Worm (Caenorhabditis elegans) whole organism, midembryonic: ENCODE results near the gene R09E10.1.

Experiments
- T22C8.4 ChIP-seq: fragments of 200-800 bp; sonication (Bioruptor generic); IDR thresholded peaks from 2 replicates; pipeline ENCODE4 v1.3.6; 2022; ENCODE audit warnings: missing genetic modification characterization, missing compliant biosample characterization
- cog-1 ChIP-seq: sonication (generic microtip); optimal IDR thresholded peaks from 2 replicates; lab custom pipeline; 2016; ENCODE audit warnings: missing genetic modification characterization, missing compliant biosample characterization
- flt-1 ChIP-seq: fragments of 200-800 bp; sonication (Bioruptor generic); IDR thresholded peaks from 2 replicates; pipeline ENCODE4 v1.3.6; 2022; ENCODE audit warnings: missing genetic modification characterization, missing compliant biosample characterization
- klf-2 ChIP-seq: fragments of 200-800 bp; sonication (Bioruptor generic); conservative IDR thresholded peaks from 2 replicates; pipeline ENCODE4 v1.3.6; 2022; ENCODE audit warnings: missing genetic modification reagents, missing genetic modification characterization, missing compliant biosample characterization
- med-1 ChIP-seq: sonication (generic microtip); optimal IDR thresholded peaks from 2 replicates; lab custom pipeline; 2017; ENCODE audit warnings: missing genetic modification characterization, mild to moderate bottlenecking, missing compliant biosample characterization, antibody characterized with exemption, missing genetic modification reagents; ENCODE audit not compliant: insufficient read depth
- ref-1 ChIP-seq: fragments of 200-800 bp; sonication (Bioruptor generic); conservative IDR thresholded peaks from 2 replicates; pipeline ENCODE4 v1.3.6; 2022; ENCODE audit warnings: missing genetic modification reagents, missing genetic modification characterization, missing compliant biosample characterization
- tab-1 ChIP-seq: fragments of 200-800 bp; sonication (Bioruptor generic); IDR thresholded peaks from 2 replicates; pipeline ENCODE4 v1.3.6; 2022; ENCODE audit warnings: missing genetic modification characterization, missing compliant biosample characterization
- ztf-23 ChIP-seq: fragments of 200-800 bp; sonication (Bioruptor generic); IDR thresholded peaks from 2 replicates; pipeline ENCODE4 v1.3.6; 2022; ENCODE audit warnings: missing genetic modification reagents, missing genetic modification characterization, missing compliant biosample characterization
- ztf-29 ChIP-seq: fragments of 200-800 bp; sonication (Bioruptor generic); IDR thresholded peaks from 2 replicates; pipeline ENCODE4 v1.3.6; 2022; ENCODE audit warnings: missing genetic modification reagents, missing genetic modification characterization, missing compliant biosample characterization

R09E10.1 gene

DNA sequence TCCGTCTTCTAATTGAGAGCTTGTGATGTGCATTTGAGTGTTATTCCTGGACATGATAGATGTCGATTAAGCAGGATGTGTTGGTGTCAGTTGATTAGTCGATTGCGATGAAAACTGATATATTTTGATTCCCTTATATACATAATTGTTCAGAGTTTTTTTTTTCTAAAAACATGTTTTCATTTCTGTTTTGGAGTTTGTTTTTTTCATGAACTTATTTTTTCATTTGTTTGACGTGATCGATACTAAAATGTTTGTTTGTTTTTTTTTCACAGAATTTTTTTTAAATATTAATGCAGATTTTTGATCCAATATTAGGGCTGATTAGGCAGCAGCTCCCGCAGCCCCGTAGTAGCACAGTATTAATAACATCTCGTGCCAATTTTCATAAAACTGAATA, 4.4 kb downstream of the R09E10.1 start, which contains the start of gene R09E10.2:
R09E10.2 (minus strand) TSS at position 101 of the 400 bp plus-strand sequence.
- TF ChIP-seq flt-1 (no peak), ztf-23 (GFP tag; lab: Robert Waterston, UW) (no peak), cog-1 (tag; lab: Kevin White, UChicago) (no peak), med-1 (GFP tag; lab: Kevin White, UChicago) (no peak), ztf-29 (no peak), ref-1 (GFP tag; lab: Robert Waterston, UW) (no peak), klf-2 (GFP tag; lab: Robert Waterston, UW) (no peak), tab-1 (GFP tag; lab: Robert Waterston, UW) (no peak), T22C8.4 (no peak)

ce11 chrIV:10313565-10313964, 9.0 kb downstream of the R09E10.1 start, which contains the start of gene acs-18:
acs-18 (minus strand) TSS chrIV:10313665.
- TF ChIP-seq klf-2 (GFP tag; lab: Robert Waterston, UW), result no peak
- no peak for TF ChIP-seq med-1 (GFP tag; lab: Kevin White, UChicago)
- TF ChIP-seq flt-1, result no peak
- no peak for TF ChIP-seq tab-1 (GFP tag; lab: Robert Waterston, UW)
- TF ChIP-seq T22C8.4, result no peak
- TF ChIP-seq ztf-29, result no peak
- TF ChIP-seq ztf-23 (GFP tag; lab: Robert Waterston, UW), result no peak
- no peak for TF ChIP-seq ref-1 (GFP tag; lab: Robert Waterston, UW)
- TF ChIP-seq cog-1 (tag; lab: Kevin White, UChicago), result no peak

DNA sequence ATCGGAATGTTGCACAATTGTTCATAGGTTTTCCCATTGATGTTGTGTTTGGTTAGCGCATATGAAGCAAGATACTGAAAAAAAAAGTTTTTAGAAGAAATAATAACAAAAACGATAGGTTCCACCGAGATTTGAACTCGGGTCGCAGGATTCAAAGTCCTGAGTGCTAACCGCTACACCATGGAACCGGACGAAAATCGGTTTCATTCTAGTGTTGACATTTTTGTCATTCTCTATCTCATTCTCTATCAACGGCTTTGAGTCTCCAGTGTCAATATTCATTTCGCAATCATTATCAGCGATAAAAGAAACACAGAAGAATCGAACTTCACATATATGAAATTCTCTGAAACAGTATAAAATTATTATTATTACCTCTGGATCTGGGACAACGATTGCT, 11.4 kb downstream of the R09E10.1 start:
- TF ChIP-seq klf-2 (GFP tag; lab: Robert Waterston, UW), result no peak
- no peak for TF ChIP-seq cog-1 (tag; lab: Kevin White, UChicago)
- TF ChIP-seq ztf-29, result no peak
- no peak for TF ChIP-seq med-1 (GFP tag; lab: Kevin White, UChicago)

- TF ChIP-seq ztf-23 (GFP tag; lab: Robert Waterston, UW) (no peak), tab-1 (GFP tag; lab: Robert Waterston, UW) (no peak), klf-2 (GFP tag; lab: Robert Waterston, UW) (no peak), ref-1 (GFP tag; lab: Robert Waterston, UW) (no peak), cog-1 (tag; lab: Kevin White, UChicago) (no peak), med-1 (GFP tag; lab: Kevin White, UChicago) (no peak), ztf-29 (no peak), flt-1 (no peak), T22C8.4 (no peak)
Measured at ce11 chrIV:10310329-10310728, 12.2 kb downstream of the R09E10.1 start, which contains the start of gene R09E10.8. R09E10.8 (minus strand) TSS chrIV:10310429.

DNA sequence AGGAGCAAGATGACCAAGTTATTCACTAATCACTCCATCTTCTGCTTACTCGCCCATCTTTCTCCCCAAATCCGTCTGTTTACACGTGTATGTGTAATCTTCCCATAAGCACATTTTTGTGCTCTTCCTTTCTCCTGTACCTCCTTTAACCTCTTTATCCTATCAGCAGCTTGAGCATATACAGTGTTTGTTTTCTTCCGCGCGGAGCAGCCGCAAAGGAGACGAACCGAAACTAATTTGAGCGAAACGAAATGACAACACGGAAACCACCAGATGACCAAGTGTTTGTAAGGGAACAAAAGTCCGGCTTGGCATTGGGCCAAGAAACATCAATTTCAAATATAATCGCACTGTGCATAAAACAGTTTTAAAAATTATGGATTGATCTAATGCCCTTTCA, 18.2 kb downstream of the R09E10.1 start:
- TF ChIP-seq ref-1 (GFP tag; lab: Robert Waterston, UW) (no peak), tab-1 (GFP tag; lab: Robert Waterston, UW) (no peak), T22C8.4 (no peak), cog-1 (tag; lab: Kevin White, UChicago) (no peak), med-1 (GFP tag; lab: Kevin White, UChicago) (no peak), ztf-29 (no peak), klf-2 (GFP tag; lab: Robert Waterston, UW) (no peak), flt-1 (no peak), ztf-23 (GFP tag; lab: Robert Waterston, UW) (no peak)

- TF ChIP-seq tab-1 (GFP tag; lab: Robert Waterston, UW) (no peak), ztf-29 (no peak), ref-1 (GFP tag; lab: Robert Waterston, UW) (no peak), med-1 (GFP tag; lab: Kevin White, UChicago) (no peak), klf-2 (GFP tag; lab: Robert Waterston, UW) (no peak), ztf-23 (GFP tag; lab: Robert Waterston, UW) (no peak), cog-1 (tag; lab: Kevin White, UChicago) (no peak), T22C8.4 (no peak), flt-1 (no peak)
Measured at ce11 chrIV:10302203-10302602, 20.3 kb downstream of the R09E10.1 start, which contains the start of gene R09E10.5. R09E10.5 (minus strand) TSS chrIV:10302303.

DNA sequence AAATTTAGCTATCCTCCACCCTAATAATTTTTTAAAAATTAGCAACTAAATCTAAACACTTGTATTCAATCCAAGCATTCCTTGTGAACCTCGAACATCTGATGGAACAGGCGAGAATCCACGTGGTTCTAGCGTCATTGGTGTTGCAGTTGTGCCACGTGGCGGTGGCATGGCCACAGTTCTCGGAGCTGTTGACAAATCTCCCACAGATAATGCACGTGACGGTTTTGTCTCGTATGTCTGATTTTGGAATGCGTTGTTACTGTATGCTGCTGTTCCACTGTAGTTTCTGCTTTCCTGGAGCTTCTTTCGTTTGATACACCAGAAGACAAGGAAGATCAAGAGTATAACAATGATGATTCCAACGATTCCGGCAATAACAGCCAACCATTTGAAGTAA, 26.5 kb downstream of the R09E10.1 start:
- no peak for TF ChIP-seq cog-1 (tag; lab: Kevin White, UChicago)
- no peak for TF ChIP-seq ref-1 (GFP tag; lab: Robert Waterston, UW)
- no peak for TF ChIP-seq klf-2 (GFP tag; lab: Robert Waterston, UW)
- TF ChIP-seq ztf-23 (GFP tag; lab: Robert Waterston, UW), result no peak
- TF ChIP-seq T22C8.4, result no peak
- TF ChIP-seq flt-1, result no peak
- TF ChIP-seq med-1 (GFP tag; lab: Kevin White, UChicago), result no peak
- no peak for TF ChIP-seq ztf-29
- TF ChIP-seq tab-1 (GFP tag; lab: Robert Waterston, UW), result no peak

DNA sequence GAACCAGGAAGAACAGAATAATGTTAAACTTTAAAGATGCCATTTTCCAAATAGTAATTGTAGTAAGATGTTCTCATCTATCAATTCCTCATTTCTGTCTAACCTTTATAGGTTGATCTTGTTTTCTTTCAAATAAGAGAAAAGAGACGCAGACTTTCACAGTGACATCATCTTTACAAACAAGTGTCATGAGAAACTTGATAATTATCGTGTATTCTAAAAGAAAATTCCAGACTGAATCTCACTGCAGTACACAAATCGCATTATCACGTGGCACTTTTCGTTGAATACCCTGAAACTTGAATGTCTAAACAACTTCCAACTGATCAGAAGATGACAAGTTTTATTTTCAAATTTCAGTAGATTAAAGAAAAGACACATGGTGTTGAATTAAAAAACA, 27.5 kb downstream of the R09E10.1 start, which contains the start of gene R09E10.13:
R09E10.13 (minus strand) TSS at position 61 of the 400 bp plus-strand sequence.
- TF ChIP-seq T22C8.4 (no peak), ref-1 (GFP tag; lab: Robert Waterston, UW) (no peak), klf-2 (GFP tag; lab: Robert Waterston, UW) (no peak), med-1 (GFP tag; lab: Kevin White, UChicago) (no peak), ztf-23 (GFP tag; lab: Robert Waterston, UW) (no peak), cog-1 (tag; lab: Kevin White, UChicago) (no peak), ztf-29 (no peak), flt-1 (no peak), tab-1 (GFP tag; lab: Robert Waterston, UW) (no peak)

DNA sequence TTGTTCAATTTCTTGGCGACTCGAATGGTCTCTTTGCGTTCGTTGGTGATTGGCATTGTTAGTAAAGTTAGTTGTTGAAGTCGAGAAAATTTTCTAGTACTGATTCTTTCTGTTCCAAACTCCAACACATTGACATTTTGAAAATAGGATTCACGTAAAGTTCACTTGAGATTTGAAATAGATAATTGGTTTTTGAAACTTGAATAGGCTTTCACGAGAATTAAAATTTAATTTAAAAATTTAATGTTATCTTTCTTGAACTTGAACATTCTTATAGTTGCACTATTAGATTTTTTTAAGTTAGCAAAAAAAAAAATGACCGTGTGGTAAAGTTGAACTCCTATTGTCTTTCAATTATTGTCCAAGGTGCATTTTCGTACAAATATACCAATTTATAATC, 28.5 kb downstream of the R09E10.1 start, which contains the start of gene R09E10.6:
R09E10.6 (minus strand) TSS at position 101 of the 400 bp plus-strand sequence.
- TF ChIP-seq tab-1 (GFP tag; lab: Robert Waterston, UW) (no peak), flt-1 (no peak), ztf-23 (GFP tag; lab: Robert Waterston, UW) (no peak), cog-1 (tag; lab: Kevin White, UChicago) (no peak), ztf-29 (no peak), T22C8.4 (no peak)
